Fruit fly (Drosophila melanogaster): ENCODE measurements around the gene CG6738.

The CG6738 gene

DNA sequence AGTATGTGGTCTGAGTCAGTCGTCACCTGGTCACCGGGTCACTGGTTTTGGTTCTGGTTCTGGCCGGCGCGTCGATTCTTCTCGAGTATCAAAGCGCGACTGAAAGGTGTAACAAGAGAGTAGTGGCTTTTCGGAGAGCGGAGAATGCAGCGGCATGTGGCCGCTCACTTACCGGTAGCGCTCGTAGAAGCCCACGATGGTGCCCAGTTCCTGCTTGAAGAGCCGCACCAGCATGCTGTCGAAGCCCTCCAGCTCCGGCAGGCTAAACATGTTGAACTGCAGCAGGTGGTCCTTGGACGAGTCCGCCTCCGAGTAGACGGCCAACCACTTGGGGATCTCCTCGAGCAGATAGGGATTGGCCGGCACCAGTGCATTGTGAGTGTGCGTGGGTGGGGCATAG, 40.5 kb upstream of the CG6738 start, which contains the start of gene Ctns:
Gene Ctns (minus strand): TSS at position 101 of the 400 bp plus-strand sequence.
- no peak for TF ChIP-seq Pif1B (GFP tag; optimal IDR thresholded peaks at IDR 0.05)
- no peak for TF ChIP-seq EcR (GFP tag; optimal IDR thresholded peaks at IDR 0.05)
- TF ChIP-seq CG12605 (GFP tag; IDR thresholded peaks at IDR 0.05): no peak
- TF ChIP-seq CG34367 (tag; optimal IDR thresholded peaks at IDR 0.05): no peak
- no peak for TF ChIP-seq Ets98B (GFP tag; IDR thresholded peaks at IDR 0.05)
- TF ChIP-seq Snoo (tag; optimal IDR thresholded peaks at IDR 0.05): no peak
- no peak for TF ChIP-seq CG8159 (tag; optimal IDR thresholded peaks at IDR 0.05)
- TF ChIP-seq CG4496 (GFP tag; IDR thresholded peaks at IDR 0.05): no peak
- no peak for TF ChIP-seq Pif1A (GFP tag; optimal IDR thresholded peaks at IDR 0.05)
- TF ChIP-seq fd96Ca (GFP tag; IDR thresholded peaks at IDR 0.05): no peak
- TF ChIP-seq D1 (tag; optimal IDR thresholded peaks at IDR 0.05): no peak
- TF ChIP-seq CG14655 (GFP tag; optimal IDR thresholded peaks at IDR 0.05): no peak

DNA sequence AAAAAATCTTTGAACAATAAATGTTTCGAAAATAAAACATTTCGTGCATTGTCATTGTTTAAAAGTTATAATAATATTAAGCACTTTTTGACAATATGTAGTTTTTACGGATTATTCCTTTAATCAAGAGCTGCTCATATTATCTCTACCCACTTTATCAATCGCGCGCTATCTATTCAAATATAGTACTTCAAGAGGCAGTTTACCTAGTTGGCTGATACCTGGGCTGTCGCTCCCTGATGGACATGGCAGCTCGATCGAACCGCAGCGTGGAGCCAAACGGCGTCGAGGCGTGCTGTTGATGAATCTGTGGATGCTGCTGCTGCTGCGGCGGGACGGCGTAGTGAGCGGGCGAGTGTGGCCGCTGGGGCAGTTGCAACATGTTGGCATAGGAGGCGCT, 39.2 kb upstream of the CG6738 start:
- no peak for TF ChIP-seq rn (GFP tag; IDR thresholded peaks at IDR 0.05)
- TF ChIP-seq CG8301 (tag; optimal IDR thresholded peaks at IDR 0.05): no peak
- TF ChIP-seq EcR (GFP tag; optimal IDR thresholded peaks at IDR 0.05): no peak
- TF ChIP-seq Snoo (tag; optimal IDR thresholded peaks at IDR 0.05): no peak
- TF ChIP-seq CG10348 (GFP tag; IDR thresholded peaks at IDR 0.05): no peak
- TF ChIP-seq gl (tag; optimal IDR thresholded peaks at IDR 0.05): no peak
- TF ChIP-seq CG32121 (GFP tag; IDR thresholded peaks at IDR 0.05): no peak
- no peak for TF ChIP-seq fd96Ca (GFP tag; IDR thresholded peaks at IDR 0.05)
- TF ChIP-seq Pif1A (GFP tag; optimal IDR thresholded peaks at IDR 0.05): no peak
- TF ChIP-seq D1 (tag; optimal IDR thresholded peaks at IDR 0.05): no peak

DNA sequence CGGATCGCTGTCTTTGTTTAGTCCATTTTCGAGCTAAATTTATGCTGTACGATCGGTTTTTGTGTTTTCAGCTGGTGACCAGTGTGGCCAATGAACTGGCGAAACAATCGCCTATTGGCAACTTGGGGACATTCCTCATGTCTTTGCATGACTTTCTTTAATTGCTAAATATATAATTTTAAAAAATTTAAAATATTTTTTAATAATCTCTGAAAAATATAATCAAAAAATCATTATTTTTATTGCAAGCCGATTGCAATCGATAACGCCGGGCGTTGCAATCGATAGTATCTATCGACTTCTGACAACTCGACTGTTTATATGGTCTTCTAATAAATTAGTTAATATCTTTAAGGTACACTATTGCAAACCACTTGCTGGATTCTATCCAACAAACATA, 38.1 kb upstream of the CG6738 start, which contains the start of the genes sav and Ublcp1:
Gene sav (minus strand): TSS at position 96 of the 400 bp plus-strand sequence.
Gene Ublcp1 (plus strand): TSS at position 285 of the 400 bp plus-strand sequence.
- TF ChIP-seq CG14655 (GFP tag; optimal IDR thresholded peaks at IDR 0.05): no peak
- TF ChIP-seq D1 (tag; optimal IDR thresholded peaks at IDR 0.05): no peak
- no peak for TF ChIP-seq CG12605 (GFP tag; IDR thresholded peaks at IDR 0.05)
- no peak for TF ChIP-seq Snoo (tag; optimal IDR thresholded peaks at IDR 0.05)
- no peak for TF ChIP-seq CG17806 (tag; optimal IDR thresholded peaks at IDR 0.05)
- TF ChIP-seq CG8159 (tag; optimal IDR thresholded peaks at IDR 0.05): no peak
- no peak for TF ChIP-seq fd96Ca (GFP tag; IDR thresholded peaks at IDR 0.05)
- TF ChIP-seq CG13204 (GFP tag; optimal IDR thresholded peaks at IDR 0.05): no peak
- no peak for TF ChIP-seq CG9948 (tag; optimal IDR thresholded peaks at IDR 0.05)
- TF ChIP-seq gl (tag; optimal IDR thresholded peaks at IDR 0.05): no peak
- TF ChIP-seq Pif1B (GFP tag; optimal IDR thresholded peaks at IDR 0.05): no peak
- no peak for TF ChIP-seq Ets98B (GFP tag; IDR thresholded peaks at IDR 0.05)
- TF ChIP-seq CG32121 (GFP tag; IDR thresholded peaks at IDR 0.05): no peak
- no peak for TF ChIP-seq CG34367 (tag; optimal IDR thresholded peaks at IDR 0.05)
- TF ChIP-seq EcR (GFP tag; optimal IDR thresholded peaks at IDR 0.05): no peak

DNA sequence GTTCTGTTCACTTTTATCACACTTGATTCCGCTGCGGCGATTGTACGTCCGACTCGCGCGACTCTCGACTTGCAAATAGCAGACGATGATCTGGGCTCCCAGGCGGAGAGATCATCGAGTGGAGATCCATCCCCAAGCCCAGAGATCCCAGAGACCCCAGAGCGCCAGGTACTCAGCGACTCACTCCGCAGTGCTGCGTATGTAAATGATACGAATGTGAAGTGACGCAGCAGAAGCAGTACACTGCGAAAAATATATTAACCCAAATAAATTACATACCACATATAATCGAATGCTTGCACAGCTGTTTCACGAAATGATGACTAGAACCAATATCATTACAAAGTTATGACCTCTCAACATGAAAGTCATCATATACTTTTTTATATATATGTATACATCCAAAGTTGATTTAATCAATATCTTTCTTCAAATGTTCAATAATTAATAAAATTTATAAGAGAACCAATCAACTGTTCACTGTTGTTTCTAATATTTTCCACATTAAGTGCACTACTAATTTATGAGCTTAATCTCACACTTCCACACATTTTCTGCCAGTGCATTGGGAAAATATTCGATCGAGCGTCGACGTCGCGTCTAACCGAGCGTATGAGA, 32.0 kb upstream of the CG6738 start, which contains the start of gene CG17111:
Gene CG17111 (minus strand): TSS at position 51 of the 618 bp plus-strand sequence.
- no peak for TF ChIP-seq CG13204 (GFP tag; optimal IDR thresholded peaks at IDR 0.05)
- no peak for TF ChIP-seq Pif1B (GFP tag; optimal IDR thresholded peaks at IDR 0.05)
- no peak for TF ChIP-seq Pif1A (GFP tag; optimal IDR thresholded peaks at IDR 0.05)
- no peak for TF ChIP-seq Ets98B (GFP tag; IDR thresholded peaks at IDR 0.05)
- TF ChIP-seq CG17806 (tag; optimal IDR thresholded peaks at IDR 0.05): no peak
- no peak for TF ChIP-seq CG14655 (GFP tag; optimal IDR thresholded peaks at IDR 0.05)
- TF ChIP-seq Snoo (tag; optimal IDR thresholded peaks at IDR 0.05): no peak
- no peak for TF ChIP-seq CG8301 (tag; optimal IDR thresholded peaks at IDR 0.05)
- TF ChIP-seq EcR (GFP tag; optimal IDR thresholded peaks at IDR 0.05): no peak
- TF ChIP-seq rn (GFP tag; IDR thresholded peaks at IDR 0.05): no peak
- TF ChIP-seq fd96Ca (GFP tag; IDR thresholded peaks at IDR 0.05): no peak
- TF ChIP-seq gl (tag; optimal IDR thresholded peaks at IDR 0.05): no peak
- TF ChIP-seq CG9948 (tag; optimal IDR thresholded peaks at IDR 0.05): no peak
- TF ChIP-seq CG12605 (GFP tag; IDR thresholded peaks at IDR 0.05): no peak
- no peak for TF ChIP-seq CG34367 (tag; optimal IDR thresholded peaks at IDR 0.05)
- no peak for TF ChIP-seq CG32121 (GFP tag; IDR thresholded peaks at IDR 0.05)
- no peak for TF ChIP-seq D1 (tag; optimal IDR thresholded peaks at IDR 0.05)

DNA sequence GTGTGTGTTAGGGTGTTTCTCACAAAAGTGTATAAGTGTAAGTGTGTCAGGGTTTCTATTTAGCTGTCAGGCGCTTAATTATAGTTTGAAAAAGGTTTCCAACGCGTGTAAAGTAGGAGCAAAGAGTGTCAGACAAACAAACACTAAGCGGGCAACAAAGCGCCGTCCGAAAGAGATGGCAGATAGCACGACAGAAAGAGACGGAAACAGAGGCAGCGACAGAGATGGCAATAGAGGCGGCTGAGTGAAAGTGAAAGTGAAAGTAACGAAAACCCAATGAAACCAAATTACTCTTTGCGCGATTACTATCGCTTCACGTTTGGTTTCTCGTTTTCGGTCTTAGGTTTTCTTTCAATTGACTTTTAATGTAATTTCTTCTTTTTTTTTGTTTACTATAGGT, 24.9 kb upstream of the CG6738 start:
- TF ChIP-seq D1 (tag; optimal IDR thresholded peaks at IDR 0.05) (no peak), CG34367 (tag; optimal IDR thresholded peaks at IDR 0.05) (no peak), Ets98B (GFP tag; IDR thresholded peaks at IDR 0.05) (no peak), rn (GFP tag; IDR thresholded peaks at IDR 0.05) (no peak), CG13204 (GFP tag; optimal IDR thresholded peaks at IDR 0.05) (no peak), EcR (GFP tag; optimal IDR thresholded peaks at IDR 0.05) (no peak), CG12605 (GFP tag; IDR thresholded peaks at IDR 0.05) (no peak), gl (tag; optimal IDR thresholded peaks at IDR 0.05) (no peak), fd96Ca (GFP tag; IDR thresholded peaks at IDR 0.05) (no peak), CG9948 (tag; optimal IDR thresholded peaks at IDR 0.05) (no peak), CG10348 (GFP tag; IDR thresholded peaks at IDR 0.05) (no peak), CG8301 (tag; optimal IDR thresholded peaks at IDR 0.05) (no peak)

DNA sequence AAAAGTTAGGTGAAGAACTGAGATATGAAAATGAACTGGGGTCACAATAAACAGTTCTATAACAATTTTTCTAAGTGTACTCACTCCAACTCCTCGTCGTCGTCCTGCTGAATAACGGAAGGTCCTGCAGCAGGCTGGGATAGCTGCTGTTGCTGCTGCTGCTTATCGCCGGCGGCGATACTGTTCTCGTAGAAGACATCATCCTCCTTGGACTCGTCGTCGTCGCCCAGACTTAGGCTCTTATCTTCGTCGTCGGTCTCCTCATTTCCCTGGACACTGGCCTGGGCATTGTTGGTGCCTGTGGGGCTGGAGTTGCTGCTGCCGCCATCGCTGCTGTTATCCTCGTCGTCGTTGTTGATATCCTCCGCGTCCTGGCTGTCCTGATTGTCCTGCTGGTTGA, 18.1 kb upstream of the CG6738 start:
- TF ChIP-seq rn (GFP tag; IDR thresholded peaks at IDR 0.05): no peak
- no peak for TF ChIP-seq CG13204 (GFP tag; optimal IDR thresholded peaks at IDR 0.05)
- TF ChIP-seq Pif1B (GFP tag; optimal IDR thresholded peaks at IDR 0.05): no peak
- TF ChIP-seq gl (tag; optimal IDR thresholded peaks at IDR 0.05): no peak
- TF ChIP-seq CG15710 (tag; optimal IDR thresholded peaks at IDR 0.05): no peak
- no peak for TF ChIP-seq Snoo (tag; optimal IDR thresholded peaks at IDR 0.05)
- no peak for TF ChIP-seq CG14655 (GFP tag; optimal IDR thresholded peaks at IDR 0.05)
- no peak for TF ChIP-seq CG12605 (GFP tag; IDR thresholded peaks at IDR 0.05)
- no peak for TF ChIP-seq D1 (tag; optimal IDR thresholded peaks at IDR 0.05)
- TF ChIP-seq CG9948 (tag; optimal IDR thresholded peaks at IDR 0.05): no peak
- no peak for TF ChIP-seq Pif1A (GFP tag; optimal IDR thresholded peaks at IDR 0.05)
- TF ChIP-seq CG4496 (GFP tag; IDR thresholded peaks at IDR 0.05): no peak
